Worm (Caenorhabditis elegans) whole organism, late embryonic: ENCODE results near the gene ZK380.2.

Source experiments
- C08G9.2 ChIP-seq: sonication (generic microtip); optimal IDR thresholded peaks from 2 replicates; lab custom pipeline; 2016; ENCODE audit warnings: mild to moderate bottlenecking, missing genetic modification characterization, moderate library complexity, missing compliant biosample characterization
- C38D4.7 ChIP-seq: fragments of 200-800 bp; sonication (Bioruptor generic); optimal IDR thresholded peaks from 2 replicates; lab custom pipeline; 2018; ENCODE audit warnings: mild to moderate bottlenecking, missing genetic modification characterization, moderate library complexity, missing compliant biosample characterization
- F13H6.1 ChIP-seq: sonication (generic microtip); optimal IDR thresholded peaks from 2 replicates; lab custom pipeline; 2016; ENCODE audit warnings: missing genetic modification characterization, missing compliant biosample characterization
- K09A11.1 ChIP-seq: sonication (generic microtip); optimal IDR thresholded peaks from 2 replicates; lab custom pipeline; 2017; ENCODE audit warnings: antibody characterized with exemption, mild to moderate bottlenecking, missing genetic modification characterization, missing compliant biosample characterization; ENCODE audit not compliant: insufficient read depth
- ama-1 ChIP-seq: fragments of 150-350 bp; optimal IDR thresholded peaks from 2 replicates; lab custom pipeline; 2014
- ceh-18 ChIP-seq: sonication (generic microtip); optimal IDR thresholded peaks from 2 replicates; lab custom pipeline; 2016; ENCODE audit warnings: missing genetic modification characterization, missing compliant biosample characterization
- ceh-22 ChIP-seq: sonication (generic microtip); optimal IDR thresholded peaks from 2 replicates; lab custom pipeline; 2017; ENCODE audit warnings: missing biosample characterization, missing genetic modification characterization
- ceh-24 ChIP-seq: sonication (generic microtip); optimal IDR thresholded peaks from 2 replicates; lab custom pipeline; 2016; ENCODE audit warnings: mild to moderate bottlenecking, missing genetic modification characterization, missing compliant biosample characterization
- ceh-34 ChIP-seq: sonication (generic microtip); optimal IDR thresholded peaks from 2 replicates; lab custom pipeline; 2016; ENCODE audit warnings: mild to moderate bottlenecking, missing genetic modification characterization, missing compliant biosample characterization
- ceh-45 ChIP-seq: fragments of 200-800 bp; sonication (Bioruptor generic); IDR thresholded peaks from 2 replicates; pipeline ENCODE4 v1.3.6; 2022; ENCODE audit warnings: missing genetic modification reagents, missing genetic modification characterization, missing compliant biosample characterization
- ceh-48 ChIP-seq: sonication (generic microtip); optimal IDR thresholded peaks from 2 replicates; lab custom pipeline; 2016; ENCODE audit warnings: missing genetic modification characterization, inconsistent platforms, missing compliant biosample characterization
- ceh-6 ChIP-seq: fragments of 200-800 bp; sonication (Bioruptor generic); optimal IDR thresholded peaks from 2 replicates; lab custom pipeline; 2018; ENCODE audit warnings: mild to moderate bottlenecking, missing genetic modification characterization, missing compliant biosample characterization
- elt-4 ChIP-seq: sonication (generic microtip); optimal IDR thresholded peaks from 2 replicates; lab custom pipeline; 2016; ENCODE audit warnings: missing genetic modification characterization, missing compliant biosample characterization
- ets-4 ChIP-seq: sonication (generic microtip); optimal IDR thresholded peaks from 2 replicates; lab custom pipeline; 2016; ENCODE audit warnings: missing genetic modification characterization, missing compliant biosample characterization
- eyg-1 ChIP-seq: sonication (generic microtip); optimal IDR thresholded peaks from 2 replicates; lab custom pipeline; 2016; ENCODE audit warnings: missing genotype, missing genetic modification characterization, missing compliant biosample characterization
- fkh-10 ChIP-seq: fragments of 150-350 bp; optimal IDR thresholded peaks from 2 replicates; lab custom pipeline; 2014; ENCODE audit warnings: missing biosample characterization, missing genetic modification reagents, missing genetic modification characterization
- gmeb-2 ChIP-seq: sonication (generic microtip); optimal IDR thresholded peaks from 2 replicates; lab custom pipeline; 2016; ENCODE audit warnings: missing genetic modification characterization, inconsistent platforms, missing compliant biosample characterization
- hlh-13 ChIP-seq: fragments of 200-800 bp; sonication (Bioruptor generic); optimal IDR thresholded peaks from 2 replicates; lab custom pipeline; 2018; ENCODE audit warnings: mild to moderate bottlenecking, missing genetic modification characterization, missing compliant biosample characterization
- hlh-30 ChIP-seq: sonication (generic microtip); optimal IDR thresholded peaks from 2 replicates; lab custom pipeline; 2017; ENCODE audit warnings: antibody characterized with exemption, missing genetic modification characterization, missing compliant biosample characterization; ENCODE audit not compliant: insufficient read depth
- hlh-6 ChIP-seq: sonication (generic microtip); optimal IDR thresholded peaks from 2 replicates; lab custom pipeline; 2016; ENCODE audit warnings: missing genotype, missing genetic modification characterization, missing compliant biosample characterization
- lim-6 ChIP-seq: sonication (generic microtip); optimal IDR thresholded peaks from 2 replicates; lab custom pipeline; 2016; ENCODE audit warnings: missing genetic modification characterization, missing compliant biosample characterization
- nhr-232 ChIP-seq: sonication (generic microtip); optimal IDR thresholded peaks from 2 replicates; lab custom pipeline; 2016; ENCODE audit warnings: missing genetic modification characterization, missing compliant biosample characterization
- odd-2 ChIP-seq: sonication (generic microtip); optimal IDR thresholded peaks from 2 replicates; lab custom pipeline; 2017; ENCODE audit warnings: antibody characterized with exemption, mild to moderate bottlenecking, missing genetic modification characterization, missing compliant biosample characterization
- pag-3 ChIP-seq: sonication (generic microtip); optimal IDR thresholded peaks from 2 replicates; lab custom pipeline; 2016; ENCODE audit warnings: missing compliant biosample characterization, missing genetic modification characterization, borderline replicate concordance
- pat-9 ChIP-seq: fragments of 200-800 bp; sonication (Bioruptor generic); optimal IDR thresholded peaks from 2 replicates; lab custom pipeline; 2018; ENCODE audit warnings: mild to moderate bottlenecking, missing genetic modification characterization, moderate library complexity, missing compliant biosample characterization
- pha-2 ChIP-seq: sonication (generic microtip); optimal IDR thresholded peaks from 2 replicates; lab custom pipeline; 2017; ENCODE audit warnings: mild to moderate bottlenecking, missing genetic modification characterization, missing compliant biosample characterization
- pqm-1 ChIP-seq: sonication (generic microtip); optimal IDR thresholded peaks from 2 replicates; lab custom pipeline; 2016; ENCODE audit warnings: missing genetic modification characterization, missing compliant biosample characterization
- ref-2 ChIP-seq: sonication (generic microtip); optimal IDR thresholded peaks from 2 replicates; lab custom pipeline; 2016; ENCODE audit warnings: missing genetic modification characterization, missing compliant biosample characterization
- sdc-2 ChIP-seq: sonication (generic microtip); optimal IDR thresholded peaks from 2 replicates; lab custom pipeline; 2016; ENCODE audit warnings: missing genotype, missing genetic modification characterization, missing compliant biosample characterization
- sox-2 ChIP-seq: fragments of 200-800 bp; sonication (Bioruptor generic); IDR thresholded peaks from 2 replicates; pipeline ENCODE4 v1.3.6; 2022; ENCODE audit warnings: missing genetic modification reagents, missing genetic modification characterization, missing compliant biosample characterization
- sox-4 ChIP-seq: sonication (generic microtip); optimal IDR thresholded peaks from 2 replicates; lab custom pipeline; 2017; ENCODE audit warnings: mild to moderate bottlenecking, missing genetic modification characterization, inconsistent platforms, missing compliant biosample characterization
- tbx-2 ChIP-seq: sonication (generic microtip); optimal IDR thresholded peaks from 2 replicates; lab custom pipeline; 2016; ENCODE audit warnings: missing genetic modification characterization, missing compliant biosample characterization
- ttx-3 ChIP-seq: sonication (generic microtip); optimal IDR thresholded peaks from 2 replicates; lab custom pipeline; 2016; ENCODE audit warnings: missing genetic modification reagents, missing genetic modification characterization, missing compliant biosample characterization
- unc-3 ChIP-seq, 2 experiments: fragments of 200-800 bp in 1 of 2; sonication (Bioruptor generic) in 1 of 2; sonication (generic microtip) in 1 of 2; conservative IDR thresholded peaks in 1 of 2; optimal IDR thresholded peaks in 1 of 2; 2 replicates each; pipeline versions ENCODE4 v1.3.6 to Lab custom; 2016 to 2022; ENCODE audit warnings: missing compliant biosample characterization in 2 of 2, missing genetic modification characterization in 2 of 2, missing genetic modification reagents in 1 of 2
- unc-86 ChIP-seq: sonication (generic microtip); optimal IDR thresholded peaks from 2 replicates; lab custom pipeline; 2016; ENCODE audit warnings: missing genetic modification characterization, missing compliant biosample characterization
- ztf-16 ChIP-seq: sonication (generic microtip); optimal IDR thresholded peaks from 2 replicates; lab custom pipeline; 2017; ENCODE audit warnings: missing genetic modification characterization, missing compliant biosample characterization

ZK380.2 gene

ce11 chrX:1643442-1644096 is 12.3 kb downstream of the ZK380.2 start:
- no peak for TF ChIP-seq odd-2 (tag; lab: Kevin White, UChicago)
- TF ChIP-seq ets-4 (tag; lab: Kevin White, UChicago), result no peak
- no peak for TF ChIP-seq pat-9
- no peak for TF ChIP-seq K09A11.1
- no peak for TF ChIP-seq ceh-34 (tag; lab: Kevin White, UChicago)
- TF ChIP-seq eyg-1, result no peak
- no peak for TF ChIP-seq ttx-3 (tag; lab: Kevin White, UChicago)
- no peak for TF ChIP-seq ceh-6
- no peak for TF ChIP-seq sox-4 (tag; lab: Kevin White, UChicago)
- TF ChIP-seq ztf-16, result no peak
- no peak for TF ChIP-seq elt-4 (tag; lab: Kevin White, UChicago)
- TF ChIP-seq tbx-2 (tag; lab: Kevin White, UChicago), result no peak
- no peak for TF ChIP-seq ceh-24 (tag; lab: Kevin White, UChicago)
- TF ChIP-seq, all 69 proteins: peak for 0

- TF ChIP-seq sox-2 (GFP tag; lab: Robert Waterston, UW), result no peak
- TF ChIP-seq C08G9.2, result no peak
Observed at ce11 chrX:1651668-1652067, 20.4 kb downstream of the ZK380.2 start, which contains the start of gene ZK380.4. TSS of gene ZK380.4 (minus strand) at chrX:1651994.

- no peak for TF ChIP-seq nhr-232 (tag; lab: Kevin White, UChicago)
- TF ChIP-seq sdc-2 (tag; lab: Kevin White, UChicago), result peak; percentile 19
- no peak for TF ChIP-seq pha-2
- 0 out of 2 replicates have a peak, but pooled peaks have one; percentile 11 for TF ChIP-seq ceh-45 (GFP tag; lab: Robert Waterston, UW)
- no peak for TF ChIP-seq tbx-2 (tag; lab: Kevin White, UChicago)
- TF ChIP-seq lim-6 (tag; lab: Kevin White, UChicago), result no peak
- TF ChIP-seq ceh-22, result no peak
- no peak for TF ChIP-seq fkh-10
- TF ChIP-seq, all 69 proteins: peak for 2
Observed at ce11 chrX:1654146-1654545, 22.9 kb downstream of the ZK380.2 start, which contains the start of gene ZK380.6. TSS of gene ZK380.6 (plus strand) at chrX:1654446.

- TF ChIP-seq ceh-22, result no peak
- TF ChIP-seq hlh-13, result no peak
- TF ChIP-seq unc-86 (tag; lab: Kevin White, UChicago), result no peak
- TF ChIP-seq ceh-18, result no peak
- no peak for TF ChIP-seq hlh-30
- no peak for TF ChIP-seq odd-2 (tag; lab: Kevin White, UChicago)
- TF ChIP-seq elt-4 (tag; lab: Kevin White, UChicago), result no peak
- no peak for TF ChIP-seq ztf-16
- no peak for TF ChIP-seq hlh-6 (tag; lab: Kevin White, UChicago)
- TF ChIP-seq gmeb-2, result no peak
- no peak for TF ChIP-seq ama-1 (lab: Kevin White, UChicago)
- TF ChIP-seq ttx-3 (tag; lab: Kevin White, UChicago), result no peak
- no peak for TF ChIP-seq pqm-1 (tag; lab: Kevin White, UChicago)
- no peak for TF ChIP-seq ref-2
- TF ChIP-seq pag-3, result no peak
- TF ChIP-seq ceh-48, result no peak
- no peak for TF ChIP-seq F13H6.1 (tag; lab: Kevin White, UChicago)
- no peak for TF ChIP-seq C38D4.7 (GFP tag; lab: Kevin White, UChicago)
- no peak for TF ChIP-seq unc-3 (GFP tag; conservative IDR thresholded peaks at IDR 0.05; lab: Robert Waterston, UW)
- no peak for TF ChIP-seq unc-3 (tag; optimal IDR thresholded peaks at IDR 0.05; lab: Kevin White, UChicago)
Observed at ce11 chrX:1655207-1655606, 23.9 kb downstream of the ZK380.2 start, which contains the start of gene tbx-32. TSS of gene tbx-32 (plus strand) at chrX:1655507.
